Fruit fly (Drosophila melanogaster): ENCODE results near the gene wat.

DNA sequence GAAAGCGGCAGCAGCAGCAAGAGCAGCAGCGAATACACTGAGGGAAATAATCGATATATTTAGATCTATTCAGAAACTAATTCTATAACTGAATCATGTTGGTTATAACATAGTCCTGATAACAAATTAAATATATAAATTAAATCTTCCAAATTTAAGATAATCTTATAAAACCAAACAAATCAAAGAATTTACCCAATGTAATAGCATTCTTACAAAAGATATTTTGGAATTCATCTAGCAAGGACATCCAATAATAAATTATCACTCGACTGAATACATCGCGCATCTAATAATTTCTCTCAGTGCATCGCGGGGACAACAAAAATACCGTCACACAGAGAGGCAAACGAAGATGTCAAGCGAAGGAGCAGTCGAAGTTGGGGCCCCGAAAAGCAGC is 61.1 kb downstream of the wat start:
- TF ChIP-seq OdsH (GFP tag; optimal IDR thresholded peaks at IDR 0.05) (no peak), Dfd (GFP tag; optimal IDR thresholded peaks at IDR 0.05) (no peak), pan (optimal IDR thresholded peaks at IDR 0.05) (no peak), Mio (GFP tag; optimal IDR thresholded peaks at IDR 0.05) (no peak), brk (GFP tag; optimal IDR thresholded peaks at IDR 0.05) (no peak), foxo (GFP tag; optimal IDR thresholded peaks at IDR 0.05) (no peak), usp (GFP tag; optimal IDR thresholded peaks at IDR 0.05) (no peak), br (GFP tag; optimal IDR thresholded peaks at IDR 0.05) (no peak), sv (GFP tag; optimal IDR thresholded peaks at IDR 0.05) (no peak), lola (GFP tag; optimal IDR thresholded peaks at IDR 0.05) (no peak), Abd-B (GFP tag; optimal IDR thresholded peaks at IDR 0.05) (no peak)

Measured in whole organism, wandering third instar larva.